Fruit fly (Drosophila melanogaster) whole organism, embryonic: Measurements from ENCODE around the gene Cpr78Cb.
A peak's percentile ranks its signal among the peaks of the same experiment; 100 is the strongest.

Experiments used
- CG10431 ChIP-seq: fragments of 200-800 bp; sonication (Bioruptor generic); optimal IDR thresholded peaks from 3 replicates; lab custom pipeline; 2018; ENCODE audit warnings: missing biosample characterization, mild to moderate bottlenecking, missing genetic modification characterization
- CG1233 ChIP-seq: fragments of 200-800 bp; sonication (Bioruptor generic); optimal IDR thresholded peaks from 4 replicates; lab custom pipeline; 2018; ENCODE audit warnings: missing biosample characterization, mild to moderate bottlenecking, missing genetic modification characterization
- CG12391 ChIP-seq: fragments of 200-800 bp; sonication (Bioruptor generic); optimal IDR thresholded peaks from 3 replicates; lab custom pipeline; 2018; ENCODE audit warnings: missing biosample characterization, mild to moderate bottlenecking, missing genetic modification characterization, moderate library complexity
- CG12744 ChIP-seq: fragments of 200-800 bp; sonication (Bioruptor generic); optimal IDR thresholded peaks from 2 replicates; lab custom pipeline; 2016; ENCODE audit warnings: missing biosample characterization, missing genetic modification characterization
- CG14441 ChIP-seq: fragments of 200-800 bp; sonication (Bioruptor generic); IDR thresholded peaks from 2 replicates; pipeline ENCODE4 v1.3.6; 2022; ENCODE audit warnings: missing biosample characterization, missing genetic modification characterization
- CG15269 ChIP-seq: fragments of 200-800 bp; sonication (Bioruptor generic); optimal IDR thresholded peaks from 2 replicates; lab custom pipeline; 2018; ENCODE audit warnings: missing biosample characterization, mild to moderate bottlenecking, missing genetic modification characterization, moderate library complexity
- CG1529 ChIP-seq: fragments of 200-800 bp; sonication (Bioruptor generic); optimal IDR thresholded peaks from 3 replicates; lab custom pipeline; 2018; ENCODE audit warnings: missing biosample characterization, missing genetic modification characterization
- CG16815 ChIP-seq: fragments of 200-800 bp; sonication (Bioruptor generic); optimal IDR thresholded peaks from 3 replicates; lab custom pipeline; 2017; ENCODE audit warnings: missing biosample characterization, mild to moderate bottlenecking, missing genetic modification characterization
- CG17359 ChIP-seq: fragments of 200-800 bp; sonication (Bioruptor generic); optimal IDR thresholded peaks from 3 replicates; lab custom pipeline; 2018; ENCODE audit warnings: missing biosample characterization, mild to moderate bottlenecking, missing genetic modification characterization, moderate library complexity
- CG1792 ChIP-seq: fragments of 200-800 bp; sonication (Bioruptor generic); optimal IDR thresholded peaks from 2 replicates; lab custom pipeline; 2016; ENCODE audit warnings: missing biosample characterization, missing genetic modification characterization
- CG2202 ChIP-seq: fragments of 200-800 bp; sonication (Bioruptor generic); optimal IDR thresholded peaks from 2 replicates; lab custom pipeline; 2018; ENCODE audit warnings: missing biosample characterization, mild to moderate bottlenecking, missing genetic modification characterization
- CG3163 ChIP-seq: fragments of 200-800 bp; sonication (Bioruptor generic); optimal IDR thresholded peaks from 3 replicates; lab custom pipeline; 2016; ENCODE audit warnings: missing biosample characterization, missing genetic modification characterization
- CG3726 ChIP-seq: fragments of 200-800 bp; sonication (Bioruptor generic); IDR thresholded peaks from 3 replicates; pipeline ENCODE4, ENCODE4 v1.3.6; 2022; ENCODE audit warnings: missing biosample characterization, missing genetic modification characterization
- CG3838 ChIP-seq: fragments of 200-800 bp; sonication (Bioruptor generic); optimal IDR thresholded peaks from 3 replicates; lab custom pipeline; 2016; ENCODE audit warnings: missing biosample characterization, missing genetic modification characterization
- CG7963 ChIP-seq: fragments of 200-800 bp; sonication (Bioruptor generic); IDR thresholded peaks from 3 replicates; pipeline ENCODE4 v1.3.6; 2022; ENCODE audit warnings: missing biosample characterization, missing genetic modification characterization; ENCODE audit not compliant: partially characterized antibody
- CG8765 ChIP-seq: fragments of 200-800 bp; sonication (Bioruptor generic); IDR thresholded peaks from 2 replicates; pipeline ENCODE4 v1.3.6; 2022; ENCODE audit warnings: missing biosample characterization, missing genetic modification characterization
- CG9876 ChIP-seq: fragments of 200-800 bp; sonication (Bioruptor generic); optimal IDR thresholded peaks from 2 replicates; lab custom pipeline; 2016; ENCODE audit warnings: missing biosample characterization, missing genetic modification characterization
- CG9932 ChIP-seq: fragments of 200-800 bp; sonication (Bioruptor generic); IDR thresholded peaks from 2 replicates; pipeline ENCODE4 v1.3.6; 2022; ENCODE audit warnings: missing biosample characterization, missing genetic modification characterization
- Dp ChIP-seq: fragments of 200-800 bp; sonication (Bioruptor generic); optimal IDR thresholded peaks from 2 replicates; lab custom pipeline; 2018; ENCODE audit warnings: missing biosample characterization, mild to moderate bottlenecking, missing genetic modification characterization, moderate library complexity
- HLH4C ChIP-seq: fragments of 200-800 bp; sonication (Bioruptor generic); IDR thresholded peaks from 3 replicates; pipeline ENCODE4 v1.3.6; 2022; ENCODE audit warnings: missing biosample characterization, missing genetic modification characterization; ENCODE audit not compliant: partially characterized antibody
- Kr ChIP-seq: fragments of 200-800 bp; sonication (Bioruptor generic); optimal IDR thresholded peaks from 2 replicates; lab custom pipeline; 2017; ENCODE audit warnings: missing biosample characterization, mild to moderate bottlenecking, missing genetic modification characterization
- Lpt ChIP-seq: fragments of >200 bp; optimal IDR thresholded peaks from 2 replicates; lab custom pipeline; 2018; ENCODE audit warnings: missing biosample characterization, missing genetic modification characterization
- MESR4 ChIP-seq: fragments of 200-800 bp; sonication (Bioruptor generic); optimal IDR thresholded peaks from 2 replicates; lab custom pipeline; 2018; ENCODE audit warnings: missing biosample characterization, mild to moderate bottlenecking, missing genetic modification characterization, moderate library complexity
- Nf-YB ChIP-seq: fragments of 200-800 bp; sonication (Bioruptor generic); optimal IDR thresholded peaks from 3 replicates; lab custom pipeline; 2019; ENCODE audit warnings: missing biosample characterization, mild to moderate bottlenecking, missing genetic modification characterization, moderate library complexity
- Side ChIP-seq: fragments of 200-800 bp; sonication (Bioruptor generic); optimal IDR thresholded peaks from 2 replicates; lab custom pipeline; 2016; ENCODE audit warnings: missing biosample characterization, missing genetic modification characterization
- Spps ChIP-seq: fragments of 200-800 bp; sonication (Bioruptor generic); optimal IDR thresholded peaks from 2 replicates; lab custom pipeline; 2018; ENCODE audit warnings: missing biosample characterization, mild to moderate bottlenecking, missing genetic modification characterization
- Sry-δ ChIP-seq: fragments of 200-800 bp; sonication (Bioruptor generic); optimal IDR thresholded peaks from 2 replicates; lab custom pipeline; 2016; ENCODE audit warnings: missing biosample characterization, missing genetic modification characterization
- Tbp ChIP-seq: fragments of >200 bp; optimal IDR thresholded peaks from 2 replicates; lab custom pipeline; 2018; ENCODE audit warnings: missing biosample characterization, missing genetic modification characterization
- Xbp1 ChIP-seq: fragments of 200-800 bp; sonication (Bioruptor generic); optimal IDR thresholded peaks from 3 replicates; lab custom pipeline; 2016; ENCODE audit warnings: missing biosample characterization, mild to moderate bottlenecking, missing genetic modification characterization
- ap ChIP-seq: fragments of 200-800 bp; sonication (Bioruptor generic); IDR thresholded peaks from 2 replicates; pipeline ENCODE4 v1.3.6; 2022; ENCODE audit warnings: missing biosample characterization, missing genetic modification characterization
- bsh ChIP-seq, 2 experiments: fragments of 200-800 bp; sonication (Bioruptor generic); optimal IDR thresholded peaks; 2 replicates each; lab custom pipeline; 2017 to 2018; ENCODE audit warnings: mild to moderate bottlenecking in 2 of 2, missing biosample characterization in 2 of 2, missing genetic modification characterization in 2 of 2, moderate library complexity in 1 of 2
- caup ChIP-seq: fragments of 200-800 bp; sonication (Bioruptor generic); optimal IDR thresholded peaks from 3 replicates; lab custom pipeline; 2017; ENCODE audit warnings: missing biosample characterization, mild to moderate bottlenecking, missing genetic modification characterization, moderate library complexity; ENCODE audit not compliant: severe bottlenecking
- crol ChIP-seq: fragments of 200-800 bp; sonication (Bioruptor generic); IDR thresholded peaks from 2 replicates; pipeline ENCODE4 v1.3.6; 2022; ENCODE audit warnings: missing biosample characterization, missing genetic modification characterization
- danr ChIP-seq: fragments of 200-800 bp; sonication (Bioruptor generic); IDR thresholded peaks from 2 replicates; pipeline ENCODE4 v1.3.6; 2022; ENCODE audit warnings: missing biosample characterization, missing genetic modification characterization
- gce ChIP-seq: fragments of 200-800 bp; sonication (Bioruptor generic); IDR thresholded peaks from 3 replicates; pipeline ENCODE4 v1.3.6; 2022; ENCODE audit warnings: missing biosample characterization, missing genetic modification characterization
- gfzf ChIP-seq: fragments of 200-800 bp; sonication (Bioruptor generic); optimal IDR thresholded peaks from 2 replicates; lab custom pipeline; 2016; ENCODE audit warnings: missing biosample characterization, mild to moderate bottlenecking, missing genetic modification characterization, moderate library complexity
- gt ChIP-seq: fragments of 200-800 bp; sonication (Bioruptor generic); IDR thresholded peaks from 2 replicates; pipeline ENCODE4 v1.3.6; 2022; ENCODE audit warnings: missing biosample characterization, missing genetic modification characterization
- jing ChIP-seq: fragments of 200-800 bp; sonication (Bioruptor generic); optimal IDR thresholded peaks from 2 replicates; lab custom pipeline; 2018; ENCODE audit warnings: missing biosample characterization, mild to moderate bottlenecking, missing genetic modification characterization
- kay ChIP-seq: fragments of 200-800 bp; sonication (Bioruptor generic); optimal IDR thresholded peaks from 2 replicates; lab custom pipeline; 2016; ENCODE audit warnings: missing biosample characterization, missing genetic modification characterization
- klu ChIP-seq: fragments of 200-800 bp; sonication (Bioruptor generic); IDR thresholded peaks from 2 replicates; pipeline ENCODE4 v1.3.6; 2022; ENCODE audit warnings: missing biosample characterization, missing genetic modification characterization
- mld ChIP-seq: fragments of 200-800 bp; sonication (Bioruptor generic); IDR thresholded peaks from 3 replicates; pipeline ENCODE4 v1.3.6; 2022; ENCODE audit warnings: missing biosample characterization, missing genetic modification characterization; ENCODE audit not compliant: partially characterized antibody
- p53 ChIP-seq: fragments of 200-800 bp; sonication (Bioruptor generic); optimal IDR thresholded peaks from 2 replicates; lab custom pipeline; 2016; ENCODE audit warnings: missing biosample characterization, missing genetic modification characterization
- schlank ChIP-seq: fragments of 200-800 bp; sonication (Bioruptor generic); optimal IDR thresholded peaks from 2 replicates; lab custom pipeline; 2018; ENCODE audit warnings: missing biosample characterization, mild to moderate bottlenecking, missing genetic modification characterization
- slou ChIP-seq: fragments of 200-800 bp; sonication (Bioruptor generic); optimal IDR thresholded peaks from 3 replicates; lab custom pipeline; 2016; ENCODE audit warnings: missing biosample characterization, missing genetic modification characterization
- ssp ChIP-seq: fragments of 200-800 bp; sonication (Bioruptor generic); IDR thresholded peaks from 2 replicates; pipeline ENCODE4 v1.3.6; 2022; ENCODE audit warnings: missing biosample characterization, missing genetic modification characterization
- sug ChIP-seq: fragments of 200-800 bp; optimal IDR thresholded peaks from 2 replicates; lab custom pipeline; 2019; ENCODE audit warnings: missing biosample characterization, mild to moderate bottlenecking, missing genetic modification characterization, moderate library complexity
- tna ChIP-seq: fragments of 200-800 bp; sonication (Bioruptor generic); IDR thresholded peaks from 2 replicates; pipeline ENCODE4 v1.3.6; 2022; ENCODE audit warnings: missing biosample characterization, missing genetic modification characterization; ENCODE audit not compliant: partially characterized antibody
- trem ChIP-seq: fragments of 200-800 bp; optimal IDR thresholded peaks from 3 replicates; lab custom pipeline; 2019; ENCODE audit warnings: missing biosample characterization, mild to moderate bottlenecking, missing genetic modification characterization, moderate library complexity
- unc-4 ChIP-seq: fragments of 200-800 bp; sonication (Bioruptor generic); IDR thresholded peaks from 2 replicates; pipeline ENCODE4 v1.3.6; 2022; ENCODE audit warnings: missing biosample characterization, missing genetic modification characterization; ENCODE audit not compliant: partially characterized antibody
- wor ChIP-seq: fragments of 200-800 bp; sonication (Bioruptor generic); IDR thresholded peaks from 2 replicates; pipeline ENCODE4 v1.3.6; 2022; ENCODE audit warnings: missing biosample characterization, missing genetic modification characterization

Gene Cpr78Cb

DNA sequence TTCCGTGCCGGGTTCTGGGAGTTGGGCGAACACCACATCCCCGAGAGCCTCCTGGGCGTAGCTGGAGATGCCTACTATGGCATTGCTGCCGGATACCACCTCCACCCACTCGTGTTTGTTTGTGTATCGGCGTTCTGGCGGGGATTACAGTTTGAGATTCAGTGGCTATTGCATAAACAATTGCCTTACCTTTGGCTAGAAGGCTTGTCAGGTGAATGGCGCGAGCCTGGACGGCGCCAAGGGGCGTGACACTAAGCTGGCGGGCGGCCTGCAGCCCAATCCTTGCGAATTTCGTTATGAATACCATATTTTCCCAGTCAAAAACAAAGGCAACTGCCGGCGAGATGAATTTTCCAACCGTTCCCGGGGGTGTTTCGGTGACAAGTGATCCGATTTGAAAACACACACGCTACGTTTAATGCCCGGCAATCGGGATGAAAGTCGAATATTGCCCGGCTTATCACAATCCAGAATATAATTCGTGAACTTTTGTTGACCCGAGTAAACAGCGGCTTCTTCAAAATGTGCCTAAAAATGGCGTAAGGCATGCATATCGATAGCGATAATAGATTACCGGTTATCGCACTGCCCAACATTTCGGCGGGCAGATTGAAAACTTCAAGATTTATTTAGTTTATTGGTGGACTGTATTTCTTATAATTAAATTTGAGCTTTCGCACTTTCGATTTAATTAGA lies 13.1 kb upstream of the Cpr78Cb start, which contains the start of gene ppl (continued):
- TF ChIP-seq ssp (GFP tag; lab: Robert Waterston, UW) (no peak), gt (GFP tag; lab: Robert Waterston, UW) (no peak), p53 (GFP tag; lab: Kevin White, UChicago) (no peak), CG17359 (tag; lab: Kevin White, UChicago) (peak; percentile 20), kay (GFP tag; lab: Kevin White, UChicago) (no peak), trem (tag; lab: Kevin White, UChicago) (peak; percentile 47), gce (GFP tag; lab: Robert Waterston, UW) (no peak), CG15269 (tag; lab: Kevin White, UChicago) (no peak), danr (GFP tag; lab: Robert Waterston, UW) (no peak), CG14441 (GFP tag; lab: Robert Waterston, UW) (no peak), Xbp1 (no peak), ap (GFP tag; lab: Robert Waterston, UW) (no peak), CG3163 (no peak), caup (no peak), MESR4 (GFP tag; lab: Kevin White, UChicago) (peak; percentile 42), CG9932 (GFP tag; lab: Robert Waterston, UW) (no peak), CG3726 (no peak), Tbp (GFP tag; lab: Kevin White, UChicago) (no peak), jing (GFP tag; lab: Kevin White, UChicago) (no peak), CG8765 (GFP tag; lab: Robert Waterston, UW) (no peak), Sry-δ (GFP tag; lab: Kevin White, UChicago) (peak; percentile 77), CG2202 (tag; lab: Kevin White, UChicago) (no peak), wor (GFP tag; lab: Robert Waterston, UW) (no peak), tna (peak; percentile 37; the same call in 1 of the 2 replicates), crol (GFP tag; lab: Robert Waterston, UW) (no peak), Kr (GFP tag; lab: Kevin White, UChicago) (no peak), CG1792 (no peak), CG3838 (GFP tag; lab: Kevin White, UChicago) (no peak), sug (no peak), unc-4 (GFP tag; lab: Robert Waterston, UW) (peak; percentile 57), CG16815 (GFP tag; lab: Kevin White, UChicago) (no peak), Nf-YB (GFP tag; lab: Kevin White, UChicago) (no peak), CG1233 (no peak), schlank (tag; lab: Kevin White, UChicago) (no peak), klu (GFP tag; lab: Robert Waterston, UW) (no peak), CG9876 (GFP tag; lab: Kevin White, UChicago) (no peak), slou (GFP tag; lab: Kevin White, UChicago) (no peak), CG7963 (GFP tag; lab: Robert Waterston, UW) (0 out of 3 replicates have a peak, but pooled peaks have one; percentile 30), Spps (tag; lab: Kevin White, UChicago) (no peak), bsh (GFP tag; optimal IDR thresholded peaks at IDR 0.05; lab: Kevin White, UChicago) (peak in 1 of 2 experiments; percentile 9), CG10431 (GFP tag; lab: Kevin White, UChicago) (no peak), Side (GFP tag; lab: Kevin White, UChicago) (no peak), Lpt (GFP tag; lab: Kevin White, UChicago) (no peak), CG12744 (no peak), CG12391 (tag; lab: Kevin White, UChicago) (no peak), Dp (peak; percentile 91), mld (GFP tag; lab: Robert Waterston, UW) (no peak), HLH4C (peak; percentile 70), CG1529 (GFP tag; lab: Kevin White, UChicago) (no peak), gfzf (GFP tag; lab: Kevin White, UChicago) (peak; percentile 77)
